Worm (Caenorhabditis elegans) whole organism, L4/young adult: Measurements from ENCODE around the gene dpl-1.

ENCODE experiments used
- W03F9.2 ChIP-seq: fragments of 150-350 bp; optimal IDR thresholded peaks from 2 replicates; lab custom pipeline; 2014; ENCODE audit warnings: missing biosample characterization, missing genetic modification characterization
- him-1 ChIP-seq: sonication (generic microtip); optimal IDR thresholded peaks from 2 replicates; lab custom pipeline; 2016; ENCODE audit warnings: missing genotype, missing genetic modification reagents, missing genetic modification characterization, missing compliant biosample characterization

DNA sequence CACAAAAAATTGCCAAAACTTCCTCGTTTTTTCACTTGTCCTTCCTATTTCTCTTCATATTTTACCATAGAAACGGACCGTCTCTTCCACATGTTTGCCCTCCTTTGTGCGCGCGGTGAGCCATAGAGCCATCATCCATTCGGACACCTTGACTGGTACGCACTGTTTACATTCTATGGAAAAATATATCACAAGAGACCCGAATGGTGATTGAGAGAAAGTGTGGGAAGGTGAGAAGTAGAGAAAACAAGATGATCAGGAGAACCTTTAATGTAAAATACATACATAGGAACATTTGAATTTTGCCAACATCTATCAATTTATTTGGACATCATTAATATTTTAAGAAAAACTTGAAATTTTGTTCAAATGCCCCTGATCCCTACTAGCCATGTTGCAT lies 16.2 kb downstream of the dpl-1 start:
- TF ChIP-seq W03F9.2 (tag; lab: Kevin White, UChicago) (no peak), him-1 (tag; lab: Kevin White, UChicago) (no peak)
